Fruit fly (Drosophila melanogaster): ENCODE data around the gene CG31643.

Gene CG31643

DNA sequence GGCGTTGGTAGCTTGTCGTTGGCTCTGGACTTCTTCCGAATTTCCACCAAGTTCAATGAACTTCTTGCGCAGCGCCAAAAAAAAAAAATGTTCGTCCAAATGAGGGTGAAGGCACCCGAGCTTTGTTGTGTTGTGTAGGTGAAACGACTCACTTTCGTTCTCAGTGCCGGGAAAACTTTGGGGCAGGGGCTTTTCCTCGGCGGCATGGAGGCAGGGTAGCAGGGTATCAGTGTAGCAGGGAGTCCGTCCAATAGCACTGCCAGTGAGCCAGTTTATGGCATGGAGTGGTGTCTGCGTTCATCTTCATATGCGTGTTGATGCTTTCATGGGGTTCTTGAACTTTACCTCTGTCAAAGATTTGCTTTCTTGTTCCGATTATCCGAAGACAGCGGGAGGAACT, 36.4 kb downstream of the CG31643 start (continued):
- TF ChIP-seq ems (GFP tag; optimal IDR thresholded peaks at IDR 0.05) (no peak), hbn (GFP tag; IDR thresholded peaks at IDR 0.05; ENCODE audit: partially characterized antibody) (no peak), Oli (tag; optimal IDR thresholded peaks at IDR 0.05) (no peak)

DNA sequence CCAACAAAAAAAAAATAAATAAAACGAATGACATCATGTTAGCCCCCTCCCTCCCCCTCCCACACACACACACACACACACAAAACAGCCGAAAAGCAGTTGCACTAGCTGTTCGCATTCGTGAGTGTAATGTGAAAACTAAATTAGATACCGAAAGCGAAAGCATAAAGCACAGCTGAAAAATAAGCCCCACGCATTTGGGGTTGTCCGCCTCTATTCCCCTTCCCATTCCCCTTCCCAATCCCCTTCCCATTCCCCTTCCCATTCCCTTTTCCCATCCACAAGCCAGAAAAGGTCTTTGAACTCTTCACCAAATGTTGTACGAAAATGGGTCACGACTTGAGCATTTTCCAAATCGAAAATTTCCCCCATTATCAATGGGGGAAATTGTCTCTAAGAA, 37.4 kb downstream of the CG31643 start:
- TF ChIP-seq CG6813 (GFP tag; optimal IDR thresholded peaks at IDR 0.05): peak; percentile 9
- no peak for TF ChIP-seq salm (tag; optimal IDR thresholded peaks at IDR 0.05)
- no peak for TF ChIP-seq CHES-1-like (GFP tag; optimal IDR thresholded peaks at IDR 0.05)
- no peak for TF ChIP-seq tna (GFP tag; IDR thresholded peaks at IDR 0.05; ENCODE audit: partially characterized antibody)
- peak; percentile 2 for TF ChIP-seq fd64A (GFP tag; optimal IDR thresholded peaks at IDR 0.05)
- no peak for TF ChIP-seq CG11723 (GFP tag; optimal IDR thresholded peaks at IDR 0.05)
- peak; percentile 43; the same call in 1 of the 3 replicates for TF ChIP-seq Opbp (GFP tag; IDR thresholded peaks at IDR 0.05; ENCODE audit: partially characterized antibody)
- no peak for TF ChIP-seq pan (optimal IDR thresholded peaks at IDR 0.05)
- TF ChIP-seq pan (GFP tag; optimal IDR thresholded peaks at IDR 0.05 in 1 of 2, IDR thresholded peaks at IDR 0.05 in 1 of 2): no peak
- no peak for TF ChIP-seq CG13424 (tag; optimal IDR thresholded peaks at IDR 0.05)
- no peak for TF ChIP-seq crc (GFP tag; optimal IDR thresholded peaks at IDR 0.05)
- no peak for TF ChIP-seq Hey (tag; optimal IDR thresholded peaks at IDR 0.05)
- no peak for TF ChIP-seq CG16813 (GFP tag; IDR thresholded peaks at IDR 0.05; ENCODE audit: partially characterized antibody)
- no peak for TF ChIP-seq CG12659 (GFP tag; optimal IDR thresholded peaks at IDR 0.05)
- TF ChIP-seq CG1603 (tag; optimal IDR thresholded peaks at IDR 0.05): no peak
- TF ChIP-seq gsb (GFP tag; IDR thresholded peaks at IDR 0.05): no peak
- TF ChIP-seq E2f1 (GFP tag; IDR thresholded peaks at IDR 0.05): no peak
- no peak for TF ChIP-seq inv (GFP tag; IDR thresholded peaks at IDR 0.05; ENCODE audit: partially characterized antibody)
- TF ChIP-seq kni (GFP tag; optimal IDR thresholded peaks at IDR 0.05): peak; percentile 95
- TF ChIP-seq CG10321 (GFP tag; IDR thresholded peaks at IDR 0.05): no peak
- no peak for TF ChIP-seq YL-1 (GFP tag; optimal IDR thresholded peaks at IDR 0.05)
- no peak for TF ChIP-seq CG9215 (GFP tag; IDR thresholded peaks at IDR 0.05)
- no peak for TF ChIP-seq PHDP (tag; optimal IDR thresholded peaks at IDR 0.05)
- no peak for TF ChIP-seq Sry-δ (GFP tag; optimal IDR thresholded peaks at IDR 0.05)
- TF ChIP-seq nerfin-1 (tag; optimal IDR thresholded peaks at IDR 0.05): peak; percentile 34
- TF ChIP-seq sd (tag; optimal IDR thresholded peaks at IDR 0.05): peak; percentile 6
- TF ChIP-seq zen2 (GFP tag; IDR thresholded peaks at IDR 0.05; ENCODE audit: partially characterized antibody): no peak
- no peak for TF ChIP-seq CG13287 (GFP tag; IDR thresholded peaks at IDR 0.05; ENCODE audit: partially characterized antibody)
- no peak for TF ChIP-seq caup (GFP tag; optimal IDR thresholded peaks at IDR 0.05; ENCODE audit: severe bottlenecking)
- no peak for TF ChIP-seq chn (GFP tag; optimal IDR thresholded peaks at IDR 0.05)
- TF ChIP-seq CG1792 (GFP tag; optimal IDR thresholded peaks at IDR 0.05): no peak
- TF ChIP-seq Scr (GFP tag; IDR thresholded peaks at IDR 0.05; ENCODE audit: partially characterized antibody): 0 out of 2 replicates have a peak, but pooled peaks have one; percentile 28
- TF ChIP-seq CG13894 (tag; optimal IDR thresholded peaks at IDR 0.05): peak; percentile 55
- TF ChIP-seq exex (tag; optimal IDR thresholded peaks at IDR 0.05): no peak
- no peak for TF ChIP-seq hbn (GFP tag; IDR thresholded peaks at IDR 0.05; ENCODE audit: partially characterized antibody)
- no peak for TF ChIP-seq wor (GFP tag; IDR thresholded peaks at IDR 0.05)
- TF ChIP-seq cg (GFP tag; optimal IDR thresholded peaks at IDR 0.05): peak; percentile 72
- no peak for TF ChIP-seq CG4617 (GFP tag; optimal IDR thresholded peaks at IDR 0.05; ENCODE audit: borderline replicate concordance)
- TF ChIP-seq Hmr (GFP tag; optimal IDR thresholded peaks at IDR 0.05): no peak
- TF ChIP-seq Myb (GFP tag; optimal IDR thresholded peaks at IDR 0.05): no peak
- no peak for TF ChIP-seq CG7372 (GFP tag; IDR thresholded peaks at IDR 0.05)
- TF ChIP-seq fu2 (GFP tag; optimal IDR thresholded peaks at IDR 0.05): no peak
- no peak for TF ChIP-seq gcm2 (GFP tag; optimal IDR thresholded peaks at IDR 0.05)
- TF ChIP-seq Nf-YB (GFP tag; optimal IDR thresholded peaks at IDR 0.05): no peak
- TF ChIP-seq Fer1 (GFP tag; optimal IDR thresholded peaks at IDR 0.05): no peak
- TF ChIP-seq CG15479 (GFP tag; optimal IDR thresholded peaks at IDR 0.05): no peak

Data from whole organism, embryonic.